Worm (Caenorhabditis elegans): Measurements from ENCODE around the gene fbxa-143.

DNA sequence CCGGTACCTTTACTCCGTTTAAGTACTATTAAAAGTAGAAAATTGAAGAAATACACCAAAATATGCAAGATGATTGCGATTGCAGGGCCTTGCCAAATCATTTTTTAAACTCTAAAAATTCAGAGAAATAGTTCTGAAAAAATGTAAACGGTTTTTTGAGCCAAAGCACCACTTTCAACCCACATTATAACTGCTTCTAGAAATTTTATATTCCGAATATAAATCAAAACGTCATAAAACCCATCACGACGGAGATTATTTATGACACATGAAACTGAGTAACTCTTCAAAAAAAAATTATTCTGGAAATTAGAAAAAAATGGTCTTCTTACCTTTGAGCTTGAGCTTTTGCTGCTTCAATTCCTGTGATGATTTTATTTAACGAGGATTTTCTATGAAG lies 13.1 kb downstream of the fbxa-143 start, which contains the start of gene srxa-16:
- TF ChIP-seq nhr-11 (tag; optimal IDR thresholded peaks at IDR 0.05) (no peak), Y22D7AL.16 (tag; optimal IDR thresholded peaks at IDR 0.05) (no peak), fkh-10 (GFP tag; optimal IDR thresholded peaks at IDR 0.05) (no peak), elt-4 (tag; optimal IDR thresholded peaks at IDR 0.05) (no peak), unc-42 (tag; optimal IDR thresholded peaks at IDR 0.05) (no peak), syd-9 (tag; optimal IDR thresholded peaks at IDR 0.05) (no peak)

Measured in whole organism, late embryonic.